Fruit fly (Drosophila melanogaster) whole organism, prepupa: ENCODE data around the gene Vps29.
A peak's percentile ranks its signal among the peaks of the same experiment; 100 is the strongest.

Source experiments
- CG10631 ChIP-seq: fragments of 200-800 bp; sonication (Bioruptor generic); optimal IDR thresholded peaks from 2 replicates; lab custom pipeline; 2016; ENCODE audit warnings: missing biosample characterization, missing genetic modification characterization
- CG11294 ChIP-seq: fragments of 200-800 bp; sonication (Bioruptor generic); IDR thresholded peaks from 2 replicates; pipeline ENCODE4 v1.3.6; 2022; ENCODE audit warnings: missing biosample characterization, missing genetic modification characterization
- CG1621 ChIP-seq: fragments of 200-800 bp; sonication (Bioruptor generic); optimal IDR thresholded peaks from 3 replicates; lab custom pipeline; 2018; ENCODE audit warnings: missing biosample characterization, mild to moderate bottlenecking, missing genetic modification characterization
- CG16779 ChIP-seq: fragments of 200-800 bp; sonication (Bioruptor generic); optimal IDR thresholded peaks from 3 replicates; lab custom pipeline; 2017; ENCODE audit warnings: missing biosample characterization, mild to moderate bottlenecking, missing genetic modification characterization
- CG3032 ChIP-seq: fragments of 200-800 bp; optimal IDR thresholded peaks from 2 replicates; lab custom pipeline; 2019; ENCODE audit warnings: missing biosample characterization, mild to moderate bottlenecking, missing genetic modification characterization, moderate library complexity
- CG32006 ChIP-seq: fragments of 200-800 bp; sonication (Bioruptor generic); optimal IDR thresholded peaks from 3 replicates; lab custom pipeline; 2017; ENCODE audit warnings: missing biosample characterization, mild to moderate bottlenecking, missing genetic modification characterization
- CG6163 ChIP-seq: fragments of 200-800 bp; sonication (Bioruptor generic); IDR thresholded peaks from 3 replicates; pipeline ENCODE4 v1.3.6; 2022; ENCODE audit warnings: missing biosample characterization, missing genetic modification characterization
- CG7368 ChIP-seq: fragments of 200-800 bp; sonication (Bioruptor generic); optimal IDR thresholded peaks from 3 replicates; lab custom pipeline; 2016; ENCODE audit warnings: missing biosample characterization, missing genetic modification characterization
- CG8119 ChIP-seq: fragments of 200-800 bp; sonication (Bioruptor generic); IDR thresholded peaks from 3 replicates; pipeline ENCODE4 v1.3.6; 2022; ENCODE audit warnings: missing biosample characterization, missing genetic modification characterization
- CG8319 ChIP-seq: fragments of 200-800 bp; sonication (Bioruptor generic); optimal IDR thresholded peaks from 3 replicates; lab custom pipeline; 2016; ENCODE audit warnings: missing biosample characterization, missing genetic modification characterization
- CG8632 ChIP-seq: fragments of 200-800 bp; sonication (Bioruptor generic); optimal IDR thresholded peaks from 3 replicates; lab custom pipeline; 2016; ENCODE audit warnings: missing biosample characterization, missing genetic modification characterization
- CG9139 ChIP-seq: fragments of 200-800 bp; sonication (Bioruptor generic); optimal IDR thresholded peaks from 3 replicates; lab custom pipeline; 2017; ENCODE audit warnings: missing biosample characterization, mild to moderate bottlenecking, missing genetic modification characterization
- Eip75B ChIP-seq: fragments of 200-800 bp; sonication (Bioruptor generic); optimal IDR thresholded peaks from 3 replicates; lab custom pipeline; 2016; ENCODE audit warnings: missing biosample characterization, missing genetic modification characterization
- Eip78C ChIP-seq: fragments of 200-800 bp; sonication (Bioruptor generic); peaks from one replicate; lab custom pipeline; 2016; ENCODE audit warnings: missing biosample characterization, missing genetic modification characterization
- Eip93F ChIP-seq: fragments of 200-800 bp; sonication (Bioruptor generic); optimal IDR thresholded peaks from 2 replicates; lab custom pipeline; 2016; ENCODE audit warnings: missing biosample characterization, mild to moderate bottlenecking, missing genetic modification characterization
- Ets21C ChIP-seq: fragments of 200-800 bp; sonication (Bioruptor generic); optimal IDR thresholded peaks from 3 replicates; lab custom pipeline; 2016; ENCODE audit warnings: missing biosample characterization, missing genetic modification characterization
- Ets96B ChIP-seq: fragments of 200-800 bp; optimal IDR thresholded peaks from 2 replicates; lab custom pipeline; 2019; ENCODE audit warnings: missing biosample characterization, mild to moderate bottlenecking, missing genetic modification characterization, moderate library complexity
- Gug ChIP-seq: fragments of 200-800 bp; sonication (Bioruptor generic); IDR thresholded peaks from 2 replicates; pipeline ENCODE4 v1.3.6; 2022; ENCODE audit warnings: missing biosample characterization, missing genetic modification characterization
- Hr39 ChIP-seq: fragments of 200-800 bp; sonication (Bioruptor generic); optimal IDR thresholded peaks from 2 replicates; lab custom pipeline; 2016; ENCODE audit warnings: missing biosample characterization, missing genetic modification characterization
- Lpt ChIP-seq: fragments of 200-800 bp; sonication (Bioruptor generic); optimal IDR thresholded peaks from 3 replicates; lab custom pipeline; 2016; ENCODE audit warnings: missing biosample characterization, missing genetic modification characterization
- Met ChIP-seq: fragments of 200-800 bp; sonication (Bioruptor generic); optimal IDR thresholded peaks from 3 replicates; lab custom pipeline; 2016; ENCODE audit warnings: missing biosample characterization, missing genetic modification characterization
- Smox ChIP-seq: fragments of 200-800 bp; sonication (Bioruptor generic); optimal IDR thresholded peaks from 3 replicates; lab custom pipeline; 2016; ENCODE audit warnings: missing biosample characterization, missing genetic modification characterization
- Sox102F ChIP-seq: fragments of 200-800 bp; sonication (Bioruptor generic); optimal IDR thresholded peaks from 2 replicates; lab custom pipeline; 2016; ENCODE audit warnings: missing biosample characterization, mild to moderate bottlenecking, missing genetic modification characterization
- Sox14 ChIP-seq: fragments of 200-800 bp; sonication (Bioruptor generic); optimal IDR thresholded peaks from 3 replicates; lab custom pipeline; 2016; ENCODE audit warnings: missing biosample characterization, missing genetic modification characterization
- dac ChIP-seq: fragments of 200-800 bp; sonication (Bioruptor generic); optimal IDR thresholded peaks from 2 replicates; lab custom pipeline; 2017; ENCODE audit warnings: missing biosample characterization, mild to moderate bottlenecking, missing genetic modification characterization
- fd85E ChIP-seq: fragments of 200-800 bp; sonication (Bioruptor generic); optimal IDR thresholded peaks from 3 replicates; lab custom pipeline; 2016; ENCODE audit warnings: missing biosample characterization, missing genetic modification characterization
- fkh ChIP-seq: fragments of 200-800 bp; sonication (Bioruptor generic); optimal IDR thresholded peaks from 3 replicates; lab custom pipeline; 2017; ENCODE audit warnings: missing biosample characterization, mild to moderate bottlenecking, missing genetic modification characterization, moderate library complexity
- lz ChIP-seq: fragments of 200-800 bp; sonication (Bioruptor generic); optimal IDR thresholded peaks from 3 replicates; lab custom pipeline; 2016; ENCODE audit warnings: missing biosample characterization, missing genetic modification characterization
- net ChIP-seq: fragments of 200-800 bp; sonication (Bioruptor generic); optimal IDR thresholded peaks from 3 replicates; lab custom pipeline; 2016; ENCODE audit warnings: missing biosample characterization, missing genetic modification characterization
- salr ChIP-seq, 2 experiments: fragments of 200-800 bp; sonication (Bioruptor generic); optimal IDR thresholded peaks; 3 replicates each; lab custom pipeline; 2016 to 2018; ENCODE audit warnings: missing biosample characterization in 2 of 2, missing genetic modification characterization in 2 of 2, mild to moderate bottlenecking in 1 of 2
- spab ChIP-seq: fragments of 200-800 bp; sonication (Bioruptor generic); optimal IDR thresholded peaks from 2 replicates; lab custom pipeline; 2017; ENCODE audit warnings: missing biosample characterization, mild to moderate bottlenecking, missing genetic modification characterization, missing genetic modification reagents
- topi ChIP-seq: fragments of 200-800 bp; sonication (Bioruptor generic); optimal IDR thresholded peaks from 3 replicates; lab custom pipeline; 2016; ENCODE audit warnings: missing biosample characterization, missing genetic modification characterization

The Vps29 gene

DNA sequence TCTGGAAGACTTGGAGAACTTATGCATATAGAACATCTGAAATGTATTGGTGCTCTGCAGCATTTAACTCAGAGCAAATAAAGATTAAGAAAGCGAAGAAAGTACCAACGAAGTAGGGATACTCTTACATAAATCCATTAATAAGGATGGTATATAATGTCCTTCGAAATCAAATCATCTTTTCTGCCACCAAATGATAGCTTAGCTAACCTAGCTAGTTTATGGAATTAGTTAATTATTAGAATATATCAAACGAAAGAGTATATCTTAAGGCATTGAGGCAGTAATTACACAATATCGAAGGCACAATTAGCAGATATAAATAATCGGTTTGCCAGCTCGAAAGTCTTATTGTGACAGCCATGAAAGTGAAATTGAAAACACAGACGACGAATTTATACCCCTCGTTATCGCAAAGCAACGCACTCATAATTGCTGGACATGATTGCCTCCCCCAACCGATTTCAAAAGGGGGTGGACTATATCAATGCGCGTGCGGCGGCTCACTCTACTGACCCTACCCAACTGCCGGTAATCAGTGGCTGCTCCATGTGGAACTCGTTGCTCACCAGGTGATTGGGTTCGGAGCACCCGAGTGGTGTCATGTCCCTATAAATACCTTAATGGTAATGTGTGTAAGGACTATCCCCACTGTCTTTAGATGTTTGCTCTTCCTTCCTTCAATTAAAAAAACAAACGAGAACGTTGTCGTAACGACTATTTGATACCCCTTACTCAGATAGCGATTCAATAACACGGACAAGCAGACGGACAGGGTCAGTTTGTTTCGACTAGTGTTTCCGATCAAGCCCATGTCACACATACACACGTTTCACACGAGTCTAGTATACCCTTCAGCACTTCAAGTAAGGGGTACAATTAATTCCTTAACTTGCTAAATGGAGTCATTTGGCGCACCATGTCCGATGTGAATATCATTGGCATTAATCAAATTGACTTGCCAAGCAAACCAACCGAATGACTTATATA is 5.9 kb upstream of the Vps29 start (continued):
- peak; percentile 69 for TF ChIP-seq CG3032 (tag; lab: Kevin White, UChicago)
- peak; percentile 45 for TF ChIP-seq spab
- TF ChIP-seq CG6163 = peak; percentile 73
- peak; percentile 91 for TF ChIP-seq Sox102F (GFP tag; lab: Kevin White, UChicago)
- TF ChIP-seq Sox14 (GFP tag; lab: Kevin White, UChicago) = peak; percentile 87
- peak; percentile 60 for TF ChIP-seq CG7368 (GFP tag; lab: Kevin White, UChicago)
- TF ChIP-seq fkh (GFP tag; lab: Kevin White, UChicago) = no peak
- peak; percentile 94 for TF ChIP-seq Hr39 (GFP tag; lab: Kevin White, UChicago)
- peak; percentile 89 for TF ChIP-seq Smox
- peak; percentile 61 for TF ChIP-seq CG32006 (GFP tag; lab: Kevin White, UChicago)
- peak; percentile 93 for TF ChIP-seq Eip93F (GFP tag; lab: Kevin White, UChicago)
- TF ChIP-seq CG9139 (GFP tag; lab: Kevin White, UChicago) = no peak
- peak; percentile 92 for TF ChIP-seq Met (GFP tag; lab: Kevin White, UChicago)
- peak; percentile 91 for TF ChIP-seq lz (GFP tag; lab: Kevin White, UChicago)
- TF ChIP-seq Gug (GFP tag; lab: Robert Waterston, UW) = no peak
- TF ChIP-seq Ets96B (tag; lab: Kevin White, UChicago) = peak; percentile 68
- peak; percentile 69 for TF ChIP-seq CG8632 (GFP tag; lab: Kevin White, UChicago)

DNA sequence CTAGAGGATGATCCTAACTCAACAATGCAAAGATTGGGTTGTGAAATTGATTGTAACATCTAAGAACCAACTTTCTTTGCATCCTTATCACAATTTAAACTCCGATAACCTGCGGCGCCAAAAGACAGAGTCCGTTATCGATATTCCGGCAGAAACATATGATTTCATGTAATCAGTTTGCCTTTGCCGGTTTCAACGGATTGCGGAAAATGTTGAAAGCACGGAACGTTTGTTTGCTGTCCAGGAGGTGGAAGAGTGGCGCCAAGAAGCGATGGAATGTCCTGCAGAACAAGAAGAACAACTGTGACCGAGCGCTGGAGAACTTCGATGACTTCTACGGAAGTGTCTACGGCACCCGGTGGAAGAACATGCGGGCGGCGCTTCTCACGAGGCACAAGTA is 2.9 kb upstream of the Vps29 start:
- no peak for TF ChIP-seq Sox102F (GFP tag; lab: Kevin White, UChicago)
- TF ChIP-seq CG8319 (GFP tag; lab: Kevin White, UChicago) = no peak
- TF ChIP-seq topi (GFP tag; lab: Kevin White, UChicago) = no peak
- TF ChIP-seq CG1621 (tag; lab: Kevin White, UChicago) = peak; percentile 95
- TF ChIP-seq, all 60 proteins: peak for 1

DNA sequence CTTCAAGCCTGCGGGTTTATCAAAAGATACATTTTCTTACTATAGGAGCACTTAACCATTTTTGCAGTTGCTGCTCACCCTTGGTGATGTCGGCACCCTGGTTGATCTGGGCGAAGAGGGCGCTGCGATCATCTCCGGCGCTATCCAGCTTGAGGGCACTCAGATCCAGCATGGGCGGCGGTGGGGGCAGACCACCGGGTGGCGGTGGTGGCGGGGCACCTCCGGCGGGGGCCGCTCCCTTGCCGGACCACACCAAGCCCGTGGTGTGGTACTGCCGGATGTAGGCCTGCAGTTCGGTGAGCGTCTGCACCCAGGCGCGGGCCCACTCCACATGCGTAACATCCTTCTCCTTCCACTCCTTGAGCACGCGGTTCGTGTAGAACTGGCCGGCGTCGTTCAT is 2.1 kb downstream of the Vps29 start:
- TF ChIP-seq CG8119 (GFP tag; lab: Robert Waterston, UW) (no peak), lz (GFP tag; lab: Kevin White, UChicago) (no peak), CG9139 (GFP tag; lab: Kevin White, UChicago) (no peak), Lpt (GFP tag; lab: Kevin White, UChicago) (no peak), CG16779 (tag; lab: Kevin White, UChicago) (no peak), CG11294 (no peak), fd85E (GFP tag; lab: Kevin White, UChicago) (no peak), CG10631 (GFP tag; lab: Kevin White, UChicago) (no peak)

DNA sequence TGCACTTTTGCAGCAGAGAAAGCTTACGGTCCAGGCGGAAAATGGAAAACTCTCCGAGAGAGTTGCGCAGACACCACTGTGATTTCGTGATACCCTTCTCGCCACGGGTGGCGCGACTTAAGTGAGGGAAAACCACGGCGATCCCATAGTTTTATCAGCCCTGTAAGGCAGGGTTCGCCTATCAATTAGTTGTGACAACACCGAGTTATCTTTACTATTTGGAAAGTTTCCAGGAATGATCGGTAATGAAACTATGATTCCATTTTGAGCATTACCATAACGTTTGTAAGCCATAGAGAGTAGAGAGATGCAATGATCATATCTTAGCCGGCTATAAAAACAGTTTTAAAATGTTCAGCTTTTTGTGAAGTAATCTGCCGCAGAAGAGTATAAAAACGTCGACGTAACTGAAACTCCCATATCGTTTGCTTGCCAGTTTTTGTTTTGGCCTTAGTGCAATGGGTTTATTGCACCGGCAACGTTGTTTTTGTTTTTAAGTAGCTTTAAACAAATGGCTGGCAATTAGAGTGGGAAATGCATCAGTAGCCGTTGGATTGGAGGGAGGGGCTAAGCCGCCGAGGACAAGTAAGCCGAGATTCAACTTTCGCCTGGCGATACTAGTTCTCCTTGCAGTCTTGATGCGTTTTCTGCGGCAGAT is 6.2 kb downstream of the Vps29 start:
- peak; percentile 77 for TF ChIP-seq CG8119 (GFP tag; lab: Robert Waterston, UW)
- no peak for TF ChIP-seq CG7368 (GFP tag; lab: Kevin White, UChicago)
- TF ChIP-seq dac = peak; percentile 59
- TF ChIP-seq net (GFP tag; lab: Kevin White, UChicago) = no peak
- no peak for TF ChIP-seq Ets21C (GFP tag; lab: Kevin White, UChicago)
- peak; percentile 60 for TF ChIP-seq Eip78C (GFP tag; lab: Kevin White, UChicago)
- peak; percentile 77 for TF ChIP-seq CG32006 (GFP tag; lab: Kevin White, UChicago)
- TF ChIP-seq salr (GFP tag; optimal IDR thresholded peaks at IDR 0.05; lab: Kevin White, UChicago) = peak in 1 of 2 experiments; percentile 24
- TF ChIP-seq Eip75B (GFP tag; lab: Kevin White, UChicago) = no peak
- TF ChIP-seq, all 60 proteins: peak for 5
